Fruit fly (Drosophila melanogaster) whole organism, embryonic: ENCODE data around the gene CG14856.

Source experiments
- Ada2b ChIP-seq: fragments of 200-800 bp; sonication (Bioruptor generic); IDR thresholded peaks from 2 replicates; pipeline ENCODE4 v1.3.6; 2022; ENCODE audit warnings: missing biosample characterization, missing genetic modification characterization
- CG10543 ChIP-seq: fragments of 200-800 bp; sonication (Bioruptor generic); optimal IDR thresholded peaks from 3 replicates; lab custom pipeline; 2017; ENCODE audit warnings: missing biosample characterization, mild to moderate bottlenecking, missing genetic modification characterization, moderate library complexity
- CG11695 ChIP-seq: fragments of 200-800 bp; sonication (Bioruptor generic); IDR thresholded peaks from 3 replicates; pipeline ENCODE4 v1.3.6; 2022; ENCODE audit warnings: missing biosample characterization, missing genetic modification characterization
- CG12769 ChIP-seq: fragments of 200-800 bp; sonication (Bioruptor generic); optimal IDR thresholded peaks from 2 replicates; lab custom pipeline; 2019; ENCODE audit warnings: missing biosample characterization, mild to moderate bottlenecking, missing genetic modification characterization, moderate library complexity
- CG14965 ChIP-seq: fragments of 200-800 bp; sonication (Bioruptor generic); optimal IDR thresholded peaks from 2 replicates; lab custom pipeline; 2016; ENCODE audit warnings: missing biosample characterization, missing genetic modification characterization, borderline replicate concordance
- CG15269 ChIP-seq: fragments of 200-800 bp; sonication (Bioruptor generic); optimal IDR thresholded peaks from 2 replicates; lab custom pipeline; 2018; ENCODE audit warnings: missing biosample characterization, mild to moderate bottlenecking, missing genetic modification characterization, moderate library complexity
- CG16815 ChIP-seq: fragments of 200-800 bp; sonication (Bioruptor generic); optimal IDR thresholded peaks from 3 replicates; lab custom pipeline; 2017; ENCODE audit warnings: missing biosample characterization, mild to moderate bottlenecking, missing genetic modification characterization
- CG18476 ChIP-seq: fragments of 200-800 bp; sonication (Bioruptor generic); optimal IDR thresholded peaks from 2 replicates; lab custom pipeline; 2016; ENCODE audit warnings: missing biosample characterization, mild to moderate bottlenecking, missing genetic modification characterization
- CG2120 ChIP-seq: fragments of 200-800 bp; sonication (Bioruptor generic); optimal IDR thresholded peaks from 3 replicates; lab custom pipeline; 2016; ENCODE audit warnings: missing biosample characterization, missing genetic modification characterization
- CG2202 ChIP-seq: fragments of 200-800 bp; sonication (Bioruptor generic); optimal IDR thresholded peaks from 2 replicates; lab custom pipeline; 2018; ENCODE audit warnings: missing biosample characterization, mild to moderate bottlenecking, missing genetic modification characterization
- CG30403 ChIP-seq: fragments of 200-800 bp; sonication (Bioruptor generic); optimal IDR thresholded peaks from 3 replicates; lab custom pipeline; 2016; ENCODE audit warnings: missing biosample characterization, missing genetic modification characterization
- CG3065 ChIP-seq: fragments of 200-800 bp; sonication (Bioruptor generic); optimal IDR thresholded peaks from 2 replicates; lab custom pipeline; 2016; ENCODE audit warnings: missing biosample characterization, missing genetic modification characterization
- CG42726 ChIP-seq: fragments of 200-800 bp; sonication (Bioruptor generic); IDR thresholded peaks from 2 replicates; pipeline ENCODE4 v1.3.6; 2022; ENCODE audit warnings: missing biosample characterization, missing genetic modification characterization; ENCODE audit not compliant: partially characterized antibody
- CG4854 ChIP-seq: fragments of 200-800 bp; sonication (Bioruptor generic); optimal IDR thresholded peaks from 2 replicates; lab custom pipeline; 2016; ENCODE audit warnings: missing biosample characterization, missing genetic modification characterization, inconsistent platforms
- CG5245 ChIP-seq: fragments of 200-800 bp; sonication (Bioruptor generic); optimal IDR thresholded peaks from 3 replicates; lab custom pipeline; 2016; ENCODE audit warnings: missing biosample characterization, missing genetic modification characterization
- CG6765 ChIP-seq: fragments of 200-800 bp; sonication (Bioruptor generic); optimal IDR thresholded peaks from 3 replicates; lab custom pipeline; 2017; ENCODE audit warnings: missing biosample characterization, mild to moderate bottlenecking, missing genetic modification characterization
- CG8089 ChIP-seq: fragments of 200-800 bp; sonication (Bioruptor generic); optimal IDR thresholded peaks from 3 replicates; lab custom pipeline; 2016; ENCODE audit warnings: missing biosample characterization, missing genetic modification characterization
- CG9727 ChIP-seq: fragments of 200-800 bp; sonication (Bioruptor generic); optimal IDR thresholded peaks from 3 replicates; lab custom pipeline; 2017; ENCODE audit warnings: missing biosample characterization, mild to moderate bottlenecking, missing genetic modification characterization
- Chrac-16 ChIP-seq: fragments of 200-800 bp; sonication (Bioruptor generic); optimal IDR thresholded peaks from 3 replicates; lab custom pipeline; 2016; ENCODE audit warnings: missing biosample characterization, missing genetic modification characterization
- CoRest ChIP-seq: fragments of 200-800 bp; sonication (Bioruptor generic); optimal IDR thresholded peaks from 3 replicates; lab custom pipeline; 2018; ENCODE audit warnings: missing biosample characterization, mild to moderate bottlenecking, missing genetic modification characterization, moderate library complexity
- Dbx ChIP-seq: fragments of 200-800 bp; sonication (Bioruptor generic); IDR thresholded peaks from 3 replicates; pipeline ENCODE4 v1.3.6; 2022; ENCODE audit warnings: missing biosample characterization, missing genetic modification characterization
- Eip74EF ChIP-seq, 2 experiments: fragments of 200-800 bp in 1 of 2; fragments of >200 bp in 1 of 2; sonication (Bioruptor generic) in 1 of 2; optimal IDR thresholded peaks; 2 replicates each; lab custom pipeline; 2017 to 2019; ENCODE audit warnings: missing biosample characterization in 2 of 2, missing genetic modification characterization in 2 of 2, mild to moderate bottlenecking in 1 of 2, moderate library complexity in 1 of 2
- GATAe ChIP-seq: fragments of 200-800 bp; sonication (Bioruptor generic); conservative IDR thresholded peaks from 2 replicates; pipeline ENCODE4 v1.3.6; 2022; ENCODE audit warnings: missing biosample characterization, missing genetic modification characterization
- Hey ChIP-seq: fragments of 200-800 bp; sonication (Bioruptor generic); optimal IDR thresholded peaks from 3 replicates; lab custom pipeline; 2018; ENCODE audit warnings: missing biosample characterization, mild to moderate bottlenecking, missing genetic modification characterization
- Med ChIP-seq: fragments of 200-800 bp; sonication (Bioruptor generic); peaks from one replicate; lab custom pipeline; 2016; ENCODE audit warnings: missing biosample characterization, missing genetic modification characterization, mild to moderate bottlenecking, inconsistent platforms, moderate library complexity
- NFAT ChIP-seq: fragments of 200-800 bp; sonication (Bioruptor generic); IDR thresholded peaks from 2 replicates; pipeline ENCODE4 v1.3.6; 2022; ENCODE audit warnings: missing biosample characterization, missing genetic modification characterization
- Opbp ChIP-seq: fragments of 200-800 bp; sonication (Bioruptor generic); IDR thresholded peaks from 3 replicates; pipeline ENCODE4 v1.3.6; 2022; ENCODE audit warnings: missing biosample characterization, missing genetic modification characterization; ENCODE audit not compliant: partially characterized antibody
- Sry-β ChIP-seq: fragments of 200-800 bp; sonication (Bioruptor generic); optimal IDR thresholded peaks from 2 replicates; lab custom pipeline; 2018; ENCODE audit warnings: missing biosample characterization, mild to moderate bottlenecking, missing genetic modification characterization, moderate library complexity
- ab ChIP-seq: fragments of 200-800 bp; sonication (Bioruptor generic); optimal IDR thresholded peaks from 2 replicates; lab custom pipeline; 2016; ENCODE audit warnings: missing biosample characterization, missing genetic modification characterization
- bab2 ChIP-seq: fragments of 200-800 bp; sonication (Bioruptor generic); optimal IDR thresholded peaks from 2 replicates; lab custom pipeline; 2016; ENCODE audit warnings: missing biosample characterization, missing genetic modification characterization
- chinmo ChIP-seq: fragments of 200-800 bp; sonication (Bioruptor generic); IDR thresholded peaks from 4 replicates; pipeline ENCODE4 v1.3.6; 2022; ENCODE audit warnings: missing biosample characterization, missing genetic modification characterization; ENCODE audit not compliant: partially characterized antibody
- cwo ChIP-seq: fragments of 200-800 bp; sonication (Bioruptor generic); optimal IDR thresholded peaks from 3 replicates; lab custom pipeline; 2017; ENCODE audit warnings: missing biosample characterization, missing genetic modification characterization, mild to moderate bottlenecking, moderate library complexity, missing genetic modification reagents
- danr ChIP-seq: fragments of 200-800 bp; sonication (Bioruptor generic); IDR thresholded peaks from 2 replicates; pipeline ENCODE4 v1.3.6; 2022; ENCODE audit warnings: missing biosample characterization, missing genetic modification characterization
- dmrt99B ChIP-seq: fragments of 200-800 bp; sonication (Bioruptor generic); optimal IDR thresholded peaks from 2 replicates; lab custom pipeline; 2018; ENCODE audit warnings: missing biosample characterization, mild to moderate bottlenecking, missing genetic modification characterization, moderate library complexity
- exex ChIP-seq: fragments of 200-800 bp; sonication (Bioruptor generic); optimal IDR thresholded peaks from 4 replicates; lab custom pipeline; 2018; ENCODE audit warnings: missing biosample characterization, mild to moderate bottlenecking, missing genetic modification characterization, moderate library complexity
- ftz-f1 ChIP-seq: fragments of 200-800 bp; sonication (Bioruptor generic); optimal IDR thresholded peaks from 2 replicates; lab custom pipeline; 2016; ENCODE audit warnings: missing biosample characterization, missing genetic modification characterization
- gcm ChIP-seq: fragments of 200-800 bp; sonication (Bioruptor generic); optimal IDR thresholded peaks from 2 replicates; lab custom pipeline; 2019; ENCODE audit warnings: missing biosample characterization, mild to moderate bottlenecking, missing genetic modification characterization, moderate library complexity
- grn ChIP-seq: fragments of 200-800 bp; sonication (Bioruptor generic); optimal IDR thresholded peaks from 3 replicates; lab custom pipeline; 2017; ENCODE audit warnings: missing biosample characterization, missing genetic modification characterization
- lmd ChIP-seq: fragments of 200-800 bp; sonication (Bioruptor generic); IDR thresholded peaks from 2 replicates; pipeline ENCODE4 v1.3.6; 2022; ENCODE audit warnings: missing biosample characterization, missing genetic modification characterization
- nerfin-2 ChIP-seq: fragments of 200-800 bp; sonication (Bioruptor generic); IDR thresholded peaks from 2 replicates; pipeline ENCODE4 v1.3.6; 2022; ENCODE audit warnings: missing biosample characterization, missing genetic modification characterization; ENCODE audit not compliant: partially characterized antibody
- org-1 ChIP-seq: fragments of 200-800 bp; sonication (Bioruptor generic); optimal IDR thresholded peaks from 2 replicates; lab custom pipeline; 2017; ENCODE audit warnings: missing biosample characterization, missing genetic modification characterization
- sens ChIP-seq: fragments of 200-800 bp; sonication (Bioruptor generic); peaks from one replicate; lab custom pipeline; 2016; ENCODE audit warnings: missing biosample characterization, missing genetic modification characterization
- sug ChIP-seq: fragments of 200-800 bp; optimal IDR thresholded peaks from 2 replicates; lab custom pipeline; 2019; ENCODE audit warnings: missing biosample characterization, mild to moderate bottlenecking, missing genetic modification characterization, moderate library complexity
- tio ChIP-seq: fragments of 200-800 bp; sonication (Bioruptor generic); optimal IDR thresholded peaks from 2 replicates; lab custom pipeline; 2017; ENCODE audit warnings: missing biosample characterization, missing genetic modification characterization, inconsistent platforms
- trh ChIP-seq: fragments of 200-800 bp; sonication (Bioruptor generic); optimal IDR thresholded peaks from 2 replicates; lab custom pipeline; 2016; ENCODE audit warnings: missing biosample characterization, missing genetic modification characterization
- z ChIP-seq: fragments of 200-800 bp; sonication (Bioruptor generic); IDR thresholded peaks from 3 replicates; pipeline ENCODE4 v1.3.6; 2022; ENCODE audit warnings: missing biosample characterization, missing genetic modification characterization
- zfh1 ChIP-seq: fragments of 200-800 bp; sonication (Bioruptor generic); IDR thresholded peaks from 3 replicates; pipeline ENCODE4 v1.3.6; 2022; ENCODE audit warnings: missing biosample characterization, missing genetic modification characterization

CG14856 gene

DNA sequence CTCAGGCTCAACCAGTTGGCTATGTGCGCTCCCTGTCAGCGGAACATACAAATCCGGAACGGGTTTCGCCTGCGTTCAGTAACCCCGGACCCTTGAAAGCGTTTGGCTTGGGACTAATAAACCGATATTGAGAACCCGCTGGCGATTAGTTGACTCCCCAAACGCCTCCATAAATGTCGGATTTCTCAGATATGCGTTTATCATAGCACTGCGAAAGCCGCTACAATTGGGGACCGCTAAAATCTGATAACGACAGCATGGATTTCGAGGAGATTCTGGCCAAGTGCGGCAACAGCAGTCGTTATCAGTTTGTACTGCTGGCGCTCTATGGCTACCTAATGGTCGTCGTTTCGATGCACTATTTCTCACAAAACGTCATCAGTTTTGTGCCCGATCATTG, 2.5 kb upstream of the CG14856 start, which contains the start of gene CG14855 (continued):
- TF ChIP-seq Ada2b (GFP tag; lab: Robert Waterston, UW) (no peak), org-1 (GFP tag; lab: Kevin White, UChicago) (no peak), zfh1 (no peak), CG2202 (tag; lab: Kevin White, UChicago) (no peak)

DNA sequence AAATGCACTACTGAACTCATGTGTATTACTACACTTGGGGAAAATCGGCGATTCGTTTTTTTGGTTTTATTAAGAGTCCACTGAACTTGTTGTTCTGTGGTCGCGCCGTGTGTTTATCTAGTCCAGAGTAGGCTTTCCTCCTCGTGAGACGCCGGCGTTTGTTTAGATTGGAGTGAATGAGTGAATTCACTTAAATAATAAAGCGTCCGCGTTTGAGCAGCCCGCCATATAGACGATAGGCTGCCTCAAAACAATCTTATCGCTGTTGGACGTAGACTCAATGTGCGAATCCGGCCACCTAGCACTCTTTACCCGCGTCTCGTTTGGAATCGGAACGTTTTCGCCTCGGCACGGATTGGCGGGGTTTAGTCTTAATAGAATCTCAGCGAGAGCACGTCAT, 2.6 kb downstream of the CG14856 start, which contains the start of gene CG14857:
Gene CG14857 (plus strand): TSS at position 367 of the 400 bp plus-strand sequence.
- TF ChIP-seq CG10543: peak; percentile 55
- TF ChIP-seq Hey (tag; lab: Kevin White, UChicago): peak; percentile 35
- TF ChIP-seq CoRest: no peak
- TF ChIP-seq cwo (GFP tag; lab: Kevin White, UChicago): peak; percentile 19
- 0 out of 3 replicates have a peak, but pooled peaks have one; percentile 11 for TF ChIP-seq Dbx (GFP tag; lab: Robert Waterston, UW)
- TF ChIP-seq z: peak; percentile 60; the same call in 1 of the 3 replicates
- TF ChIP-seq lmd (GFP tag; lab: Robert Waterston, UW): no peak
- no peak for TF ChIP-seq ab (GFP tag; lab: Kevin White, UChicago)
- peak; percentile 25; the same call in 1 of the 2 replicates for TF ChIP-seq GATAe (GFP tag; lab: Robert Waterston, UW)
- TF ChIP-seq CG6765 (GFP tag; lab: Kevin White, UChicago): peak; percentile 11
- no peak for TF ChIP-seq CG15269
- no peak for TF ChIP-seq exex (tag; lab: Kevin White, UChicago)
- no peak for TF ChIP-seq tio
- peak; percentile 67; the same call in 1 of the 4 replicates for TF ChIP-seq chinmo (GFP tag; lab: Robert Waterston, UW)
- TF ChIP-seq Opbp: no peak
- TF ChIP-seq dmrt99B (tag; lab: Kevin White, UChicago): no peak
- TF ChIP-seq nerfin-2 (GFP tag; lab: Robert Waterston, UW): no peak
- no peak for TF ChIP-seq CG2120 (GFP tag; lab: Kevin White, UChicago)
- TF ChIP-seq Chrac-16 (GFP tag; lab: Kevin White, UChicago): no peak
- peak; percentile 26 for TF ChIP-seq ftz-f1 (GFP tag; lab: Kevin White, UChicago)
- no peak for TF ChIP-seq Sry-β (GFP tag; lab: Kevin White, UChicago)
- TF ChIP-seq Med (GFP tag; lab: Kevin White, UChicago): peak; percentile 46
- TF ChIP-seq CG14965: no peak
- TF ChIP-seq sens (GFP tag; lab: Kevin White, UChicago): peak; percentile 4
- peak; percentile 68 for TF ChIP-seq sug (tag; lab: Kevin White, UChicago)

DNA sequence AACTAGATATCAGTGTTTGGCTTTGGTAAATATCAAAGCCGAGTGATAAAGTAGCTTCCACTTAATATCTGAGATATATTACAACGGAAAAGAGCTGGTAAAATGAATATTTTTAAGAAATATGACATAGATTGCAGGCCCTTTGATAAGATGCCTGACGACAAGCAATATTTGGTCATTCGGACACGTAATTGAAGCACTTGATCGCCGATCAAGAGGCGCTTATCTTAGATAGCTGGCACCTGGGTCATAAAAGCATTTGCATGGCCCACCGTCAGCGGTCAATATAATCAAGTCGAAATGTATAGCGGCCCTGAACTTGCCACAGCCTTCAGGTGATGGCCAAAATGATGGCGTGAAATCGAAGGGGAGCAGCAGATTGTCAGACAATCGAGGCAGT, 11.9 kb downstream of the CG14856 start:
- peak; percentile 70 for TF ChIP-seq grn (GFP tag; lab: Kevin White, UChicago)
- peak; percentile 68 for TF ChIP-seq exex (tag; lab: Kevin White, UChicago)
- no peak for TF ChIP-seq CG42726 (GFP tag; lab: Robert Waterston, UW)
- TF ChIP-seq, all 482 proteins: peak for 2

DNA sequence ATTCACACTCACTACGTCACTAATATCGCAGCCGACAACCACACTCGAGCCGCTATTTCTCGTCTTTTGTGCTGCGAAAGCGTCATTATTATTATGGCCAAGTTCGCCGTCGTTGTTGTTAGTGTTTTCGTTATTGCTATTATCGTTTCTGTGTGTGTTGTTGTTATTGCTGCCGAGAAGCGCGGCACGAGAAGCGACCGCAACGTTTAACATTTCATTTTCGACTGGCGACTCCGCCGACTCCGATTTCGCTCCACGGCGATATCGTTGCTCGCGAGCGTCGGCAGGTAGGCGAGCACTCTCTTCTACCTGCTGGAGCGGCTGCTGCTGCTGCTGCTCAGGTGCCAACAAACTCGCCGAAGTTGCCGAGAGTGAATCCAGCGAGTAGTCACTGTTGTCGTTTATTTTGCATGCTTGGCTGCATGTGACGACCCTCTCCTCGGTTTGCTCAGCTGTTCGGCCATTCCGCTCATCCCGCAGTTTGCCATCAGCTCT, 19.0 kb downstream of the CG14856 start:
- no peak for TF ChIP-seq CG8089 (GFP tag; lab: Kevin White, UChicago)
- TF ChIP-seq CG4854: no peak
- TF ChIP-seq CG12769: peak; percentile 40
- no peak for TF ChIP-seq CG16815 (GFP tag; lab: Kevin White, UChicago)
- no peak for TF ChIP-seq CG18476 (GFP tag; lab: Kevin White, UChicago)
- TF ChIP-seq Eip74EF (GFP tag; optimal IDR thresholded peaks at IDR 0.05; lab: Kevin White, UChicago): peak in 1 of 2 experiments; percentile 32
- no peak for TF ChIP-seq CG9727 (GFP tag; lab: Kevin White, UChicago)
- no peak for TF ChIP-seq CG5245
- TF ChIP-seq bab2 (GFP tag; lab: Kevin White, UChicago): no peak
- TF ChIP-seq CG11695 (GFP tag; lab: Robert Waterston, UW): no peak
- no peak for TF ChIP-seq NFAT
- TF ChIP-seq CG3065 (GFP tag; lab: Kevin White, UChicago): no peak
- no peak for TF ChIP-seq CG30403 (GFP tag; lab: Kevin White, UChicago)
- no peak for TF ChIP-seq gcm
- no peak for TF ChIP-seq trh (GFP tag; lab: Kevin White, UChicago)
- no peak for TF ChIP-seq danr (GFP tag; lab: Robert Waterston, UW)
